Fruit fly (Drosophila melanogaster): ENCODE results near the gene jvl.

- TF ChIP-seq zfh1 (GFP tag; IDR thresholded peaks at IDR 0.05): no peak
- no peak for TF ChIP-seq CG34224 (GFP tag; IDR thresholded peaks at IDR 0.05; ENCODE audit: partially characterized antibody)
- no peak for TF ChIP-seq ap (GFP tag; IDR thresholded peaks at IDR 0.05)
Measured at dm6 chr3R:14736674-14737073, 4.7 kb upstream of the jvl start.

Data from whole organism, embryonic.